Worm (Caenorhabditis elegans): ENCODE data around the gene C47E8.1.
A peak's percentile ranks its signal among the peaks of the same experiment; 100 is the strongest.

The C47E8.1 gene

ce11 chrV:14695713-14696112 lies 29.9 kb downstream of the C47E8.1 start:
- TF ChIP-seq nhr-10 (tag; optimal IDR thresholded peaks at IDR 0.05): no peak

DNA sequence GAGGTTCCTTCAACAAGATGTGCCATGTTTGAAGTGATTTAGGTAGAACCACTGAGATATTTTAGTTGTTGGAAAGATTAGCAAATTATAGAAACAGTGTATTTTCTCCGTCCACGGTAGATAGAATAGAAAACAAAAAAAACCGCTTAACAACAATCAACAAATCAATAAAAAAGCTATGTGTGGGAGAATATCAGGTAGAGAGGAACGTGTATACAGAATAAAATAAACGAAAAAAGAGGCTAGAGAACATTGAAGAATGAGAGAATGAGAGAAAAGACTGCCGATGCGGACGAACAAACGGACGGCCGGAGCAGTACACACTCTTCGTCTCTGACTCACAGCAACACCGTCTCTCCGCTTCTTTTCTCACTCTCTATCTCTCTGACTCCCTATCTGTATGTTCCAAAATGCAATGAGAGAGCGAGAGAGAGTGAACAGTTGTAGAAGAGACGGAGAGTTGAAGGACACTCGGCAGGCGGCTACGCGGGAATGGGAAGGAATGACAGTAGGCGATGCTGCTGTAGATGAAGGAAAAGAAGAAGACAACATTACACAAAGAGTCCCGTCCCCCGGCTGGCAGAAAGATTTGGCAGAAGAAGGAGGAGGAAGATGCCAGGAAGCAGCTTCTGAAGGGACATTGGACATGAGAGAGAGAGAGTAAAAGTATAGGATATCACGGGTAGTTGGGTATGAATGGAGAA lies 30.9 kb downstream of the C47E8.1 start, which contains the start of gene unc-112:
Gene unc-112 (minus strand): TSS at position 51 of the 704 bp plus-strand sequence.
- TF ChIP-seq unc-55 (GFP tag; optimal IDR thresholded peaks at IDR 0.05) (peak; percentile 91), nhr-12 (tag; optimal IDR thresholded peaks at IDR 0.05) (no peak), nhr-129 (tag; optimal IDR thresholded peaks at IDR 0.05) (peak; percentile 92), lin-11 (tag; optimal IDR thresholded peaks at IDR 0.05) (no peak), snpc-4 (tag; optimal IDR thresholded peaks at IDR 0.05) (no peak), ceh-82 (tag; optimal IDR thresholded peaks at IDR 0.05) (no peak), elt-3 (tag; optimal IDR thresholded peaks at IDR 0.05) (no peak), sma-9 (GFP tag; optimal IDR thresholded peaks at IDR 0.05) (peak; percentile 84), sma-9 (tag; optimal IDR thresholded peaks at IDR 0.05) (no peak), F13H6.1 (tag; optimal IDR thresholded peaks at IDR 0.05) (peak; percentile 92), C34F6.9 (tag; optimal IDR thresholded peaks at IDR 0.05) (peak; percentile 86), dmd-4 (tag; optimal IDR thresholded peaks at IDR 0.05) (no peak), egl-27 (tag; optimal IDR thresholded peaks at IDR 0.05) (peak; percentile 17), ceh-16 (tag; optimal IDR thresholded peaks at IDR 0.05) (no peak), Y55F3AM.14 (GFP tag; optimal IDR thresholded peaks at IDR 0.05) (peak; percentile 12), elt-1 (tag; optimal IDR thresholded peaks at IDR 0.05) (no peak), ztf-4 (tag; optimal IDR thresholded peaks at IDR 0.05) (peak; percentile 72), mab-5 (tag; optimal IDR thresholded peaks at IDR 0.05) (peak; percentile 8), ama-1 (optimal IDR thresholded peaks at IDR 0.05) (no peak), lin-13 (GFP tag; optimal IDR thresholded peaks at IDR 0.05) (peak; percentile 72), lin-39 (tag; optimal IDR thresholded peaks at IDR 0.05) (peak; percentile 50), peb-1 (tag; optimal IDR thresholded peaks at IDR 0.05) (no peak), mdl-1 (tag; optimal IDR thresholded peaks at IDR 0.05) (peak in 1 of 2 experiments; percentile 47), crh-2 (tag; optimal IDR thresholded peaks at IDR 0.05) (peak; percentile 56), lsy-2 (tag; optimal IDR thresholded peaks at IDR 0.05) (peak in 1 of 2 experiments; percentile 77), ZK546.5 (tag; optimal IDR thresholded peaks at IDR 0.05) (no peak), fos-1 (tag; optimal IDR thresholded peaks at IDR 0.05) (peak; percentile 99), sma-3 (GFP tag; optimal IDR thresholded peaks at IDR 0.05) (peak; percentile 42), nhr-25 (tag; optimal IDR thresholded peaks at IDR 0.05) (peak; percentile 71), zag-1 (tag; optimal IDR thresholded peaks at IDR 0.05) (peak; percentile 52), sem-4 (tag; optimal IDR thresholded peaks at IDR 0.05) (peak; percentile 78), skn-1 (tag; optimal IDR thresholded peaks at IDR 0.05) (no peak), gmeb-1 (tag; optimal IDR thresholded peaks at IDR 0.05) (peak; percentile 5)

DNA sequence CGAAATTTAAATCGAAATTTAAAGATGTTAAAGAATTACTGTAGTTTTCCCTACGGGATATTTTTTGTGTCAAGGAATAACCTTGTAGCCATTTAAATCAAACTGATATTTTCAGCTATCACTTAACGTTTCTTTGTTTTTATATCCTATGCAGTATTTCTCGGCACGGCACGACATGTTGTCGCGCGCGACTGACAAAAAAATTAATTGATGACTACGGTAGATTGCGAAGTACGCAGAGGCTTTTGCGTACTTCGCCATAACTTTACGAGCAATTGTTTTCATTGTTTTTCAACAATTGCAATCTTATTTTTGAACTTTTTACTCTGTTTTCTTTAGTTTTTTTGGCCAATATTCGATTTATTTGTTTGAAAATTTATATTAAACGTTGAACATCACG lies 32.2 kb downstream of the C47E8.1 start:
- no peak for TF ChIP-seq elt-1 (tag; optimal IDR thresholded peaks at IDR 0.05)
- no peak for TF ChIP-seq mdl-1 (tag; optimal IDR thresholded peaks at IDR 0.05)
- TF ChIP-seq ceh-16 (tag; optimal IDR thresholded peaks at IDR 0.05): no peak
- no peak for TF ChIP-seq ZK546.5 (tag; optimal IDR thresholded peaks at IDR 0.05)
- no peak for TF ChIP-seq F13H6.1 (tag; optimal IDR thresholded peaks at IDR 0.05)
- TF ChIP-seq zag-1 (tag; optimal IDR thresholded peaks at IDR 0.05): no peak
- TF ChIP-seq egl-27 (tag; optimal IDR thresholded peaks at IDR 0.05): no peak
- no peak for TF ChIP-seq lsy-2 (tag; optimal IDR thresholded peaks at IDR 0.05)
- no peak for TF ChIP-seq crh-2 (tag; optimal IDR thresholded peaks at IDR 0.05)
- TF ChIP-seq ztf-11 (tag; optimal IDR thresholded peaks at IDR 0.05): no peak
- no peak for TF ChIP-seq gmeb-1 (tag; optimal IDR thresholded peaks at IDR 0.05)
- TF ChIP-seq peb-1 (tag; optimal IDR thresholded peaks at IDR 0.05): no peak
- TF ChIP-seq mab-5 (tag; optimal IDR thresholded peaks at IDR 0.05): no peak
- TF ChIP-seq Y55F3AM.14 (GFP tag; optimal IDR thresholded peaks at IDR 0.05): no peak
- no peak for TF ChIP-seq ztf-1 (GFP tag; conservative IDR thresholded peaks at IDR 0.05)
- no peak for TF ChIP-seq sma-9 (GFP tag; optimal IDR thresholded peaks at IDR 0.05)
- no peak for TF ChIP-seq sma-9 (tag; optimal IDR thresholded peaks at IDR 0.05)
- no peak for TF ChIP-seq nhr-10 (tag; optimal IDR thresholded peaks at IDR 0.05)
- TF ChIP-seq lin-39 (tag; optimal IDR thresholded peaks at IDR 0.05): no peak

ce11 chrV:14698666-14699065 lies 32.8 kb downstream of the C47E8.1 start, which contains the start of gene set-5:
TSS of gene set-5 (plus strand) at chrV:14698966.
- TF ChIP-seq sma-9 (GFP tag; optimal IDR thresholded peaks at IDR 0.05) (no peak), sma-9 (tag; optimal IDR thresholded peaks at IDR 0.05) (no peak)
